Worm (Caenorhabditis elegans): ENCODE data around the gene K01F9.2.

K01F9.2 gene

ce11 chrIII:8877002-8877401, at the start of gene K01F9.2:
Gene K01F9.2 (minus strand): TSS chrIII:8877128.
- TF ChIP-seq cog-1 (tag; optimal IDR thresholded peaks at IDR 0.05) = no peak
- no peak for TF ChIP-seq ztf-23 (GFP tag; IDR thresholded peaks at IDR 0.05)

ce11 chrIII:8926512-8926911, 49.6 kb upstream of the K01F9.2 start:
- TF ChIP-seq tab-1 (GFP tag; IDR thresholded peaks at IDR 0.05) (no peak), med-1 (GFP tag; optimal IDR thresholded peaks at IDR 0.05; ENCODE audit: insufficient read depth) (no peak), ztf-29 (GFP tag; IDR thresholded peaks at IDR 0.05) (no peak), klf-2 (GFP tag; conservative IDR thresholded peaks at IDR 0.05) (no peak)

DNA sequence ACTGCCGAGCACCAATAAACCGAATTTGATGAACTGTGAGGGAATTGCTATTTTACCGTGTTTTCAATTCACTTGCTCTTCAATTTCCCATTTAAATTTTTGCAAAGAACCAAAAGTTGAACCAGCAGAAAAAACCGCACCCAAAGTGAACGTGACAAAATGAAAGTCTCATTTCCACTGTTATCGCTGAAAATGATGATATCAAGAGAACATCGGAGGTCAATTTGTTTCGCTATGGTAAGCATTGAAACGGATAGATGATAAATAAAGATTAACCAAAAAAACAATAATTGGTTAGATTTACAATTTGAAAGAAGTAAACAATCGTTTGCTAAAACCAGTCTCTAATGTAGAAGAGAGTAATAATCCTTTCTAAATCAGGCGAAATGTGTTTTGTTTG, 48.6 kb upstream of the K01F9.2 start:
- TF ChIP-seq T22C8.4 (GFP tag; IDR thresholded peaks at IDR 0.05) (no peak), med-1 (GFP tag; optimal IDR thresholded peaks at IDR 0.05; ENCODE audit: insufficient read depth) (no peak), klf-2 (GFP tag; conservative IDR thresholded peaks at IDR 0.05) (no peak), flt-1 (GFP tag; IDR thresholded peaks at IDR 0.05) (no peak), ztf-23 (GFP tag; IDR thresholded peaks at IDR 0.05) (no peak), ref-1 (GFP tag; conservative IDR thresholded peaks at IDR 0.05) (no peak), ztf-29 (GFP tag; IDR thresholded peaks at IDR 0.05) (no peak), cog-1 (tag; optimal IDR thresholded peaks at IDR 0.05) (no peak), tab-1 (GFP tag; IDR thresholded peaks at IDR 0.05) (no peak)

DNA sequence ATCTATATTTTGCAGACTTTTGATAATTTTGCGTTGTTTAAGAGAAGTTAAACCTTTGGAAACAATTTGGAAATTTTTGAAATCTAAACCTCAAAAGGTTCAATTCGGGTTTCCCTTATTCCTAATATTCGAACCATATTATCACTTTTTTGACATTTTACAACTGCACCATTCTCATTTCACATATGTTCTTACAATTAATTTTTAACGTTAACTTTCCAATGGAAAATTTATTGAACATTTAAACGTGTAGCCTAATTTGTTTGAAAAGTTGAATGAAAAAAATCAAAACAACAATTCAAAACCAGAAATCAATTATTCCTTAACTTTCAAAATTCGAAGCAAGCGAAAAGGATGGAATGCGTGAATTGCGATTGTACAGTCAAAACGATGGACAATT, 47.0 kb upstream of the K01F9.2 start, which contains the start of gene ZK637.12:
ZK637.12 (plus strand) TSS at position 301 of the 400 bp plus-strand sequence.
- no peak for TF ChIP-seq tab-1 (GFP tag; IDR thresholded peaks at IDR 0.05)

DNA sequence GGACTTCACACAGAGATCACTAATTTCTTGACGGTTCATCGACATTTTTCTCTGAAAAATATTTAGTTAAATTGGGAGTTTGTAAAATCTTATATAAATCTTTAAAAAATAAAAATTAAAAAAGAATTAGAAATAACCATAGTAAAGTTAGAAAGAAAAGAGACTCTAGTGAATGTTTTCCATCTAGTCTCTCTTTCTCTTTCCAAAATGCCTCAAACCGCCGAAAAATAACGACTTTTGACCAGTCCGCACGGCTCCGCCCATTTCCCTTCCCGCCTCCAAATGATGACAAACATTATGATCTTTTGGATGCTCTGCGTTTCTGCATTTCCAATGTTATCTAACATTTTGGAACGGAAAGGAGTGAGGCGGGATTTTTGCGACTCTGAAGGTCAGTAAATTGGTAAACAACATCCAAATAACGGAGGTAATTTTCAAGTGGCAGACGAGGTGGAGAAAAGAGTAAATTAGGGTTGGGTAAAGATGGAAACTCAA, 46.4 kb upstream of the K01F9.2 start, which contains the start of gene glb-1:
glb-1 (minus strand) TSS at position 51 of the 495 bp plus-strand sequence.
- TF ChIP-seq ztf-29 (GFP tag; IDR thresholded peaks at IDR 0.05) = no peak
- no peak for TF ChIP-seq T22C8.4 (GFP tag; IDR thresholded peaks at IDR 0.05)
- TF ChIP-seq ztf-23 (GFP tag; IDR thresholded peaks at IDR 0.05) = no peak

ce11 chrIII:8922061-8922460, 45.1 kb upstream of the K01F9.2 start:
- TF ChIP-seq med-1 (GFP tag; optimal IDR thresholded peaks at IDR 0.05; ENCODE audit: insufficient read depth) (no peak), klf-2 (GFP tag; conservative IDR thresholded peaks at IDR 0.05) (no peak), ref-1 (GFP tag; conservative IDR thresholded peaks at IDR 0.05) (no peak), ztf-23 (GFP tag; IDR thresholded peaks at IDR 0.05) (no peak), T22C8.4 (GFP tag; IDR thresholded peaks at IDR 0.05) (no peak), tab-1 (GFP tag; IDR thresholded peaks at IDR 0.05) (no peak), flt-1 (GFP tag; IDR thresholded peaks at IDR 0.05) (no peak), cog-1 (tag; optimal IDR thresholded peaks at IDR 0.05) (no peak), ztf-29 (GFP tag; IDR thresholded peaks at IDR 0.05) (no peak)

DNA sequence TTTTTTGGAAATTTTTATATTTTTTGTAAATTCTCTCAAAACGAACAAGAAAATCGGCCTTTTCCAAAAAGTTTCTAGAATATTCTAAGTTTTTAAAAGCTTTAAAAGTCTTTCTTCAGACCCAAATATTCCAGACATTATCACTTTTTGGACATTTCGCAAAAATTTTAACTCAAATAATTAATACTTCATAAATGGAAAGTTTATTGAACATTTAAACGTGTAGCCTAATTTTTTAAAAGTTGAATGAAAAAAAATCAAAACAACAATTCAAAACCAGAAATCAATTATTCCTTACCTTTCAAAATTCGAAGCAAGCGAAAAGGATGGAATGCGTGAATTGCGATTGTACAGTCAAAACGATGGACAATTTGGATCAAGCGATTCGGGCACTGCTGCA, 42.9 kb upstream of the K01F9.2 start, which contains the start of gene ZK637.15:
ZK637.15 (plus strand) TSS at position 301 of the 400 bp plus-strand sequence.
- TF ChIP-seq tab-1 (GFP tag; IDR thresholded peaks at IDR 0.05) (no peak), ref-1 (GFP tag; conservative IDR thresholded peaks at IDR 0.05) (no peak), klf-2 (GFP tag; conservative IDR thresholded peaks at IDR 0.05) (no peak)

ce11 chrIII:8917879-8918381, 41.0 kb upstream of the K01F9.2 start, which contains the start of gene cdc-25.3:
Gene cdc-25.3 (minus strand): TSS chrIII:8917929.
- TF ChIP-seq ref-1 (GFP tag; conservative IDR thresholded peaks at IDR 0.05) = no peak
- TF ChIP-seq ztf-23 (GFP tag; IDR thresholded peaks at IDR 0.05) = no peak

DNA sequence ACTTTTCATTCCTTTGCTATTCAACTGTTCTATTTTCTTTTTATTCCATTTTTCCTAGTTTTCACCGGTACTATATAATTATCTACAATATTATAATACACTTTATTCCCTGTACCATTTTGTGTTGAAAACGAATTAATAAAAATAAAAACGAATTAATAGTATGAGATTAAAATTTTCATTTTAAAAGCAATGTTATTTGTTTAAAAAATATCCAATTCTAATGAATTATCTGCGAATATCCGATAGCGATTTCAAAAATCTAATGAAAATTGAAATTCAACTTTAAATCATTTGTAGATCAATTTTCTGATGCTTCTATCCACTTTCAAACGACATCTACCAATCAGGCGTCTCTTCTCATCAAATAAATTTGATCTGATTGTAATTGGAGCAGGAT, 36.5 kb upstream of the K01F9.2 start, which contains the start of gene trxr-2:
trxr-2 (plus strand) TSS at position 301 of the 400 bp plus-strand sequence.
- TF ChIP-seq flt-1 (GFP tag; IDR thresholded peaks at IDR 0.05) = no peak
- TF ChIP-seq cog-1 (tag; optimal IDR thresholded peaks at IDR 0.05) = no peak
- TF ChIP-seq T22C8.4 (GFP tag; IDR thresholded peaks at IDR 0.05) = no peak
- TF ChIP-seq ref-1 (GFP tag; conservative IDR thresholded peaks at IDR 0.05) = no peak
- TF ChIP-seq tab-1 (GFP tag; IDR thresholded peaks at IDR 0.05) = no peak

DNA sequence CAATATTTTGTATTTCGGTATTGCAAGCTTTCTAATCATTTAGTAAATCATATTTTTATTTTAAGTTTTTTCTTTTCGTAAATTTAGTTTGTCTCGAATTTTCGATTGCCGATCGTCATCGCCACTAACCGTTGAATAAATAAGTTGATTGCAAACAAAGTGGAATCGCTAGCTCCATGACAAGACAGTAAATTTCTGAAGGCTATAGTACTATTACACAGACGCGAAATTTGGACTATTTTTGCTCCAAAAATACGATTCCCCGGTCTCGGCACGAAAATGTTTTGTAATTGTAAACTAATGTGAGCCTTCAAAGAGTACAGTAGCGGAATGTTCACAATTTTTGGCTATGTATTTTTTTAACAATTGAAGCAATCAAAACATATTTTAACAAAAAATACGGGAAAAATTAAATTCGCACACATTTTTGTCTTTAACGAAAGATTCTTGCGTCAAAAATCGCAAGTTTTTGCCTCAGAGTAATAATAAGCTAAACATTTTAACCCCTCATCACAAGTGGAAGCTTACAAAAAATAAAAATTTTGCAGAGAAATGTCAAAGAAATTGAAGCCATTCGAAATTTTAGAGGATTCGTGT, 34.8 kb upstream of the K01F9.2 start, which contains the start of gene tpk-1:
tpk-1 (plus strand) TSS at position 547 of the 597 bp plus-strand sequence.
- TF ChIP-seq klf-2 (GFP tag; conservative IDR thresholded peaks at IDR 0.05) (no peak), med-1 (GFP tag; optimal IDR thresholded peaks at IDR 0.05; ENCODE audit: insufficient read depth) (no peak), ref-1 (GFP tag; conservative IDR thresholded peaks at IDR 0.05) (no peak), T22C8.4 (GFP tag; IDR thresholded peaks at IDR 0.05) (no peak), ztf-23 (GFP tag; IDR thresholded peaks at IDR 0.05) (no peak), tab-1 (GFP tag; IDR thresholded peaks at IDR 0.05) (no peak), ztf-29 (GFP tag; IDR thresholded peaks at IDR 0.05) (no peak), cog-1 (tag; optimal IDR thresholded peaks at IDR 0.05) (no peak), flt-1 (GFP tag; IDR thresholded peaks at IDR 0.05) (no peak)

DNA sequence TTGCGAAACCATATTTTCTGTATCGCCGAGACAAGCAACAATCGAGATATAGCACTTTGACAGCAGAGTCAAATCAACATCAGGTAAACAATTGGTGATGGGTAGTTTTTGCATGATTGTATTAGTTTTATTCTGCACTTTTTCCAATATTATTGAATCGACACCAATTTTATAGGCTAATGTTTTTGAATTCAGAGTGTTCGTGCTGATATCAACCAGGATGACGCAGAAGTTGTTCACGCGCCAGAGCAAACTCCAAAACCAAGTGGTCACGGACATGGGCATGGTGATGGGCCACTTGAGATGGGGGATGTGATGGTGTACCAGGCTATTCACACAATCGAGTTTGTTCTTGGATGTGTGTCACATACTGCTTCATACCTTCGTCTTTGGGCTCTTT, 33.2 kb upstream of the K01F9.2 start:
- TF ChIP-seq med-1 (GFP tag; optimal IDR thresholded peaks at IDR 0.05; ENCODE audit: insufficient read depth) (no peak), flt-1 (GFP tag; IDR thresholded peaks at IDR 0.05) (no peak), T22C8.4 (GFP tag; IDR thresholded peaks at IDR 0.05) (no peak), ztf-23 (GFP tag; IDR thresholded peaks at IDR 0.05) (no peak), ztf-29 (GFP tag; IDR thresholded peaks at IDR 0.05) (no peak), ref-1 (GFP tag; conservative IDR thresholded peaks at IDR 0.05) (no peak), cog-1 (tag; optimal IDR thresholded peaks at IDR 0.05) (no peak), klf-2 (GFP tag; conservative IDR thresholded peaks at IDR 0.05) (no peak), tab-1 (GFP tag; IDR thresholded peaks at IDR 0.05) (no peak)
